Fruit fly (Drosophila melanogaster): Measurements from ENCODE around the gene wol.

The wol gene

DNA sequence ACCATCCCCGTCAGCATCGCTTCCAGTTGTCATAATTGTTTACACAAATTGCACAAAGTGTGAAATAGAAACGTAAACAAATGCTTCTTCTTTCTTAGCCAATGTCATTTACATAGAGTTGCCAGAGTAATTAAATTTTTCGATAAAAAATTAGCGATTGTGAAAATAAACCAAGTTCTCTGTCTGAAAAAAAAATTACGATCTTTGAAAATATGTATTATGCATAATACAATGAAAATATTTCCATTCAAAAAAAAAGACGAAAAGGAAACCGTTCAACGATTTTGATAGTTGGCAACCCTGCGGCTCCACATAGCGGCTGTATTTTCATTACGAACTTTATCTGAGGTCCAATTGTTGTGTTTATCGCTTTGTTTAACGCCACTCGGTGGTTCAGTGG lies 8.3 kb upstream of the wol start, which contains the start of the genes CG7810 and CG7806 (continued):
- peak; percentile 89 for TF ChIP-seq Abd-B (GFP tag; optimal IDR thresholded peaks at IDR 0.05)
- peak; percentile 58; the same call in 1 of the 2 replicates for TF ChIP-seq gsb (GFP tag; IDR thresholded peaks at IDR 0.05)
- peak; percentile 91 for TF ChIP-seq CG12236 (GFP tag; optimal IDR thresholded peaks at IDR 0.05)
- 0 out of 2 replicates have a peak, but pooled peaks have one; percentile 27 for TF ChIP-seq inv (GFP tag; IDR thresholded peaks at IDR 0.05; ENCODE audit: partially characterized antibody)
- peak; percentile 42; the same call in 1 of the 2 replicates for TF ChIP-seq CG17612 (GFP tag; IDR thresholded peaks at IDR 0.05)
- peak; percentile 49 for TF ChIP-seq CTCF (GFP tag; optimal IDR thresholded peaks at IDR 0.05)
- TF ChIP-seq ato (GFP tag; IDR thresholded peaks at IDR 0.05; ENCODE audit: partially characterized antibody): no peak
- TF ChIP-seq so (GFP tag; IDR thresholded peaks at IDR 0.05): peak; percentile 90
- no peak for TF ChIP-seq Hmr (GFP tag; optimal IDR thresholded peaks at IDR 0.05)
- TF ChIP-seq CG13894 (tag; optimal IDR thresholded peaks at IDR 0.05): peak; percentile 80
- peak; percentile 94 for TF ChIP-seq sob (GFP tag; IDR thresholded peaks at IDR 0.05)
- peak; percentile 90 for TF ChIP-seq CG7839 (tag; optimal IDR thresholded peaks at IDR 0.05)
- TF ChIP-seq psq (GFP tag; optimal IDR thresholded peaks at IDR 0.05): peak; percentile 61
- TF ChIP-seq CG7745 (tag; optimal IDR thresholded peaks at IDR 0.05): peak; percentile 39
- TF ChIP-seq Mrtf (GFP tag; IDR thresholded peaks at IDR 0.05): peak; percentile 84
- TF ChIP-seq Poxn (GFP tag; IDR thresholded peaks at IDR 0.05): 0 out of 2 replicates have a peak, but pooled peaks have one; percentile 50
- TF ChIP-seq esg (GFP tag; conservative IDR thresholded peaks at IDR 0.05): peak; percentile 92
- no peak for TF ChIP-seq sd (tag; optimal IDR thresholded peaks at IDR 0.05)
- TF ChIP-seq CG14860 (GFP tag; IDR thresholded peaks at IDR 0.05; ENCODE audit: partially characterized antibody): no peak
- TF ChIP-seq CrebB (tag; optimal IDR thresholded peaks at IDR 0.05): peak; percentile 86
- TF ChIP-seq CG11560 (tag; IDR thresholded peaks at IDR 0.05): peak; percentile 82
- peak; percentile 88 for TF ChIP-seq NC2β (GFP tag; optimal IDR thresholded peaks at IDR 0.05)
- TF ChIP-seq zen (tag; optimal IDR thresholded peaks at IDR 0.05): peak; percentile 87
- TF ChIP-seq CG8089 (GFP tag; optimal IDR thresholded peaks at IDR 0.05): peak; percentile 87
- TF ChIP-seq seq (GFP tag; IDR thresholded peaks at IDR 0.05): peak; percentile 91
- TF ChIP-seq CG17912 (GFP tag; optimal IDR thresholded peaks at IDR 0.05): peak; percentile 20
- TF ChIP-seq CG30431 (GFP tag; optimal IDR thresholded peaks at IDR 0.05): peak; percentile 67
- peak; percentile 88 for TF ChIP-seq chm (GFP tag; IDR thresholded peaks at IDR 0.05)
- peak; percentile 8 for TF ChIP-seq fd102C (GFP tag; optimal IDR thresholded peaks at IDR 0.05)
- TF ChIP-seq HLH54F (GFP tag; optimal IDR thresholded peaks at IDR 0.05): peak; percentile 89
- peak; percentile 75; the same call in 1 of the 2 replicates for TF ChIP-seq CG5953 (GFP tag; IDR thresholded peaks at IDR 0.05)
- TF ChIP-seq CG31388 (GFP tag; optimal IDR thresholded peaks at IDR 0.05): peak; percentile 56
- TF ChIP-seq Dbx (GFP tag; IDR thresholded peaks at IDR 0.05): peak; percentile 82
- peak; percentile 88 to 89 for TF ChIP-seq Pdp1 (GFP tag; optimal IDR thresholded peaks at IDR 0.05)
- peak; percentile 89 for TF ChIP-seq salm (tag; optimal IDR thresholded peaks at IDR 0.05)
- TF ChIP-seq tap (tag; optimal IDR thresholded peaks at IDR 0.05): peak; percentile 84
- peak; percentile 60 for TF ChIP-seq CG6654 (GFP tag; optimal IDR thresholded peaks at IDR 0.05)
- peak; percentile 78 for TF ChIP-seq CG12104 (GFP tag; optimal IDR thresholded peaks at IDR 0.05)
- peak; percentile 88 for TF ChIP-seq tin (GFP tag; optimal IDR thresholded peaks at IDR 0.05)
- peak; percentile 78 for TF ChIP-seq CG18011 (GFP tag; optimal IDR thresholded peaks at IDR 0.05)
- peak; percentile 86 for TF ChIP-seq BtbVII (GFP tag; optimal IDR thresholded peaks at IDR 0.05)
- TF ChIP-seq chif (GFP tag; optimal IDR thresholded peaks at IDR 0.05): peak; percentile 83 to 92
- TF ChIP-seq Xbp1 (GFP tag; optimal IDR thresholded peaks at IDR 0.05): peak; percentile 90
- no peak for TF ChIP-seq yki (optimal IDR thresholded peaks at IDR 0.05)
- TF ChIP-seq CG2678 (tag; optimal IDR thresholded peaks at IDR 0.05): peak; percentile 91
- peak; percentile 47 for TF ChIP-seq Usf (GFP tag; optimal IDR thresholded peaks at IDR 0.05)
- TF ChIP-seq Ssrp (tag; optimal IDR thresholded peaks at IDR 0.05): peak; percentile 83
- TF ChIP-seq CG5245 (GFP tag; optimal IDR thresholded peaks at IDR 0.05): peak; percentile 80
- no peak for TF ChIP-seq grn (GFP tag; optimal IDR thresholded peaks at IDR 0.05)
- TF ChIP-seq p53 (GFP tag; optimal IDR thresholded peaks at IDR 0.05): peak; percentile 31
- TF ChIP-seq her (GFP tag; optimal IDR thresholded peaks at IDR 0.05): peak; percentile 84
